Fruit fly (Drosophila melanogaster): ENCODE measurements around the gene CG6171.

CG6171 gene

dm6 chr3R:15332994-15333393 lies 30.7 kb downstream of the CG6171 start, which contains the start of the genes Fkbp39 and Cyfip (continued):
- no peak for TF ChIP-seq oc (tag; optimal IDR thresholded peaks at IDR 0.05)
- no peak for TF ChIP-seq lab (GFP tag; optimal IDR thresholded peaks at IDR 0.05)
- TF ChIP-seq CG17612 (GFP tag; IDR thresholded peaks at IDR 0.05), result no peak
- peak; percentile 74 for TF ChIP-seq CG16813 (GFP tag; IDR thresholded peaks at IDR 0.05; ENCODE audit: partially characterized antibody)
- TF ChIP-seq wdn (GFP tag; IDR thresholded peaks at IDR 0.05), result no peak
- TF ChIP-seq slou (GFP tag; optimal IDR thresholded peaks at IDR 0.05), result peak; percentile 20
- TF ChIP-seq CG15514 (GFP tag; optimal IDR thresholded peaks at IDR 0.05), result peak; percentile 97
- peak; percentile 69 for TF ChIP-seq pho (GFP tag; optimal IDR thresholded peaks at IDR 0.05)
- peak; percentile 73 for TF ChIP-seq ftz-f1 (GFP tag; optimal IDR thresholded peaks at IDR 0.05)
- no peak for TF ChIP-seq pnt (GFP tag; optimal IDR thresholded peaks at IDR 0.05)
- no peak for TF ChIP-seq CG1233 (GFP tag; optimal IDR thresholded peaks at IDR 0.05)
- TF ChIP-seq CG2129 (GFP tag; IDR thresholded peaks at IDR 0.05; ENCODE audit: partially characterized antibody), result no peak
- TF ChIP-seq CG15073 (GFP tag; optimal IDR thresholded peaks at IDR 0.05), result no peak
- peak in 1 of 2 experiments; percentile 16 for TF ChIP-seq bsh (GFP tag; optimal IDR thresholded peaks at IDR 0.05)
- no peak for TF ChIP-seq HLH3B (GFP tag; IDR thresholded peaks at IDR 0.05)
- 0 out of 3 replicates have a peak, but pooled peaks have one; percentile 42 for TF ChIP-seq CG14860 (GFP tag; IDR thresholded peaks at IDR 0.05; ENCODE audit: partially characterized antibody)
- no peak for TF ChIP-seq stc (GFP tag; IDR thresholded peaks at IDR 0.05)
- TF ChIP-seq odd (GFP tag; optimal IDR thresholded peaks at IDR 0.05), result no peak
- no peak for TF ChIP-seq CG33557 (GFP tag; optimal IDR thresholded peaks at IDR 0.05)
- peak; percentile 59; the same call in 2 of the 3 replicates for TF ChIP-seq CG7963 (GFP tag; IDR thresholded peaks at IDR 0.05; ENCODE audit: partially characterized antibody)
- no peak for TF ChIP-seq cato (GFP tag; optimal IDR thresholded peaks at IDR 0.05; ENCODE audit: borderline replicate concordance)
- peak; percentile 78 for TF ChIP-seq CG32772 (GFP tag; IDR thresholded peaks at IDR 0.05)
- TF ChIP-seq Sox102F (GFP tag; optimal IDR thresholded peaks at IDR 0.05), result no peak
- TF ChIP-seq twi (tag; optimal IDR thresholded peaks at IDR 0.05), result no peak
- TF ChIP-seq Scr (GFP tag; IDR thresholded peaks at IDR 0.05; ENCODE audit: partially characterized antibody), result peak; percentile 68
- TF ChIP-seq CG12659 (GFP tag; optimal IDR thresholded peaks at IDR 0.05), result peak; percentile 91
- no peak for TF ChIP-seq CG10565 (GFP tag; optimal IDR thresholded peaks at IDR 0.05)
- no peak for TF ChIP-seq seq (GFP tag; IDR thresholded peaks at IDR 0.05)
- peak; percentile 76 for TF ChIP-seq zfh2 (GFP tag; optimal IDR thresholded peaks at IDR 0.05)
- no peak for TF ChIP-seq ham (GFP tag; IDR thresholded peaks at IDR 0.05)
- TF ChIP-seq disco-r (GFP tag; optimal IDR thresholded peaks at IDR 0.05), result no peak
- no peak for TF ChIP-seq sens-2 (GFP tag; IDR thresholded peaks at IDR 0.05)
- no peak for TF ChIP-seq CG7745 (tag; optimal IDR thresholded peaks at IDR 0.05)
- no peak for TF ChIP-seq nau (GFP tag; optimal IDR thresholded peaks at IDR 0.05)
- TF ChIP-seq D19B (GFP tag; optimal IDR thresholded peaks at IDR 0.05), result no peak
- TF ChIP-seq MESR4 (GFP tag; optimal IDR thresholded peaks at IDR 0.05), result peak; percentile 94
- TF ChIP-seq CG7987 (GFP tag; optimal IDR thresholded peaks at IDR 0.05), result peak; percentile 56
- peak; percentile 44 for TF ChIP-seq CG10543 (GFP tag; optimal IDR thresholded peaks at IDR 0.05)
- TF ChIP-seq CG4730 (GFP tag; IDR thresholded peaks at IDR 0.05), result no peak
- peak; percentile 26 for TF ChIP-seq CG13424 (tag; optimal IDR thresholded peaks at IDR 0.05)
- peak; percentile 48 for TF ChIP-seq Nf-YB (GFP tag; optimal IDR thresholded peaks at IDR 0.05)
- TF ChIP-seq sc (optimal IDR thresholded peaks at IDR 0.05), result no peak
- no peak for TF ChIP-seq sc (GFP tag; optimal IDR thresholded peaks at IDR 0.05)
- TF ChIP-seq Ravus (GFP tag; IDR thresholded peaks at IDR 0.05), result no peak
- no peak for TF ChIP-seq fd3F (GFP tag; optimal IDR thresholded peaks at IDR 0.05)
- peak; percentile 71 for TF ChIP-seq Dp (GFP tag; optimal IDR thresholded peaks at IDR 0.05)
- no peak for TF ChIP-seq CG18262 (tag; optimal IDR thresholded peaks at IDR 0.05)
- no peak for TF ChIP-seq Lpt (GFP tag; optimal IDR thresholded peaks at IDR 0.05)
- no peak for TF ChIP-seq CG7372 (GFP tag; IDR thresholded peaks at IDR 0.05)
- no peak for TF ChIP-seq B-H1 (GFP tag; IDR thresholded peaks at IDR 0.05)
- no peak for TF ChIP-seq CG16815 (GFP tag; optimal IDR thresholded peaks at IDR 0.05)

Data from whole organism, embryonic.